Worm (Caenorhabditis elegans): Measurements from ENCODE around the gene C10A4.7.

DNA sequence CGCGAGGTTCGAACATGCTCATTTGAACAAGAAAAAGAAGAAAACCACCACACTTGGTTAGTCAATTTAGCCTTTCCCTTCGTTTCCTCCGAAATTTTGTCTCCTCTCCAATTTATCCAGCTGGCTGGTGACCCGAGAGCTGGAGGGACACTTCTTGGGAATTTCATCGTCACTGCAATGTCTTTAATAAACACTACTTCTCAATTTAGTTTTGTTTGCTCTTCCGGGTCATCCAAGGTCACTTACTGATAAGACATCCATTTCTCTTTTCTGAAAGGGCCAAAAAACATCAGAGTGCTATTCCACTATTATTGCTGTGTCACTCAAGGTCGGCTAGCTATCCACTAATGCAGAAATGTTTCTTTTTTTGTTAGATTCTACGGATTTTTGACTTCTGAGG, 9.9 kb downstream of the C10A4.7 start, which contains the start of gene C10A4.3:
- no peak for TF ChIP-seq nhr-47 (tag; optimal IDR thresholded peaks at IDR 0.05)
- no peak for TF ChIP-seq fkh-10 (GFP tag; optimal IDR thresholded peaks at IDR 0.05)
- no peak for TF ChIP-seq rnt-1 (tag; optimal IDR thresholded peaks at IDR 0.05)
- no peak for TF ChIP-seq Y116A8C.19 (tag; optimal IDR thresholded peaks at IDR 0.05; ENCODE audit: borderline replicate concordance)
- no peak for TF ChIP-seq blmp-1 (tag; optimal IDR thresholded peaks at IDR 0.05)
- TF ChIP-seq nhr-28 (tag; optimal IDR thresholded peaks at IDR 0.05), result no peak

All from whole organism, L1 larva.